Worm (Caenorhabditis elegans): Measurements from ENCODE around the gene ltd-1.

Gene ltd-1

ce11 chrII:8129495-8130010, 37.0 kb upstream of the ltd-1 start, which contains the start of gene ulp-4:
TSS of gene ulp-4 (plus strand) at chrII:8129960.
- TF ChIP-seq ceh-36 (tag; optimal IDR thresholded peaks at IDR 0.05) (no peak), tbx-37 (GFP tag; conservative IDR thresholded peaks at IDR 0.05) (no peak), flt-1 (GFP tag; IDR thresholded peaks at IDR 0.05) (no peak), hmg-4 (GFP tag; optimal IDR thresholded peaks at IDR 0.05) (no peak), hnd-1 (tag; optimal IDR thresholded peaks at IDR 0.05) (no peak), ama-1 (optimal IDR thresholded peaks at IDR 0.05) (no peak), B0310.2 (tag; optimal IDR thresholded peaks at IDR 0.05) (no peak), scrt-1 (GFP tag; IDR thresholded peaks at IDR 0.05) (no peak), pes-1 (GFP tag; IDR thresholded peaks at IDR 0.05) (no peak)

ce11 chrII:8129040-8129387, 36.5 kb upstream of the ltd-1 start:
- peak; percentile 13 for TF ChIP-seq hmg-4 (GFP tag; optimal IDR thresholded peaks at IDR 0.05)
- no peak for TF ChIP-seq scrt-1 (GFP tag; IDR thresholded peaks at IDR 0.05)

ce11 chrII:8128273-8129039, 35.9 kb upstream of the ltd-1 start:
- TF ChIP-seq F13C5.2 (tag; optimal IDR thresholded peaks at IDR 0.05): peak; percentile 64
- peak; percentile 50; the same call in 1 of the 2 replicates for TF ChIP-seq tbx-37 (GFP tag; conservative IDR thresholded peaks at IDR 0.05)
- no peak for TF ChIP-seq B0310.2 (tag; optimal IDR thresholded peaks at IDR 0.05)
- no peak for TF ChIP-seq tbx-11 (GFP tag; IDR thresholded peaks at IDR 0.05)
- peak; percentile 35 for TF ChIP-seq ets-7 (tag; optimal IDR thresholded peaks at IDR 0.05)
- peak; percentile 64; the same call in 1 of the 2 replicates for TF ChIP-seq scrt-1 (GFP tag; IDR thresholded peaks at IDR 0.05)
- no peak for TF ChIP-seq tra-4 (tag; optimal IDR thresholded peaks at IDR 0.05)
- TF ChIP-seq sea-1 (GFP tag; conservative IDR thresholded peaks at IDR 0.05): 0 out of 2 replicates have a peak, but pooled peaks have one; percentile 32
- peak; percentile 76 for TF ChIP-seq aly-1 (tag; optimal IDR thresholded peaks at IDR 0.05)
- TF ChIP-seq ceh-13 (GFP tag; optimal IDR thresholded peaks at IDR 0.05): no peak
- TF ChIP-seq pes-1 (GFP tag; IDR thresholded peaks at IDR 0.05): peak; percentile 38; the same call in 1 of the 2 replicates
- no peak for TF ChIP-seq hnd-1 (tag; optimal IDR thresholded peaks at IDR 0.05)
- 0 out of 2 replicates have a peak, but pooled peaks have one; percentile 43 for TF ChIP-seq flt-1 (GFP tag; IDR thresholded peaks at IDR 0.05)
- TF ChIP-seq hmg-4 (GFP tag; optimal IDR thresholded peaks at IDR 0.05): peak; percentile 91
- TF ChIP-seq ama-1 (optimal IDR thresholded peaks at IDR 0.05): no peak
- no peak for TF ChIP-seq ceh-36 (tag; optimal IDR thresholded peaks at IDR 0.05)
- TF ChIP-seq hmbx-1 (tag; optimal IDR thresholded peaks at IDR 0.05): no peak

- no peak for TF ChIP-seq tbx-37 (GFP tag; conservative IDR thresholded peaks at IDR 0.05)
Measured at ce11 chrII:8127794-8128193, 35.2 kb upstream of the ltd-1 start.

ce11 chrII:8127290-8127689, 34.7 kb upstream of the ltd-1 start:
- no peak for TF ChIP-seq scrt-1 (GFP tag; IDR thresholded peaks at IDR 0.05)
- no peak for TF ChIP-seq B0310.2 (tag; optimal IDR thresholded peaks at IDR 0.05)
- TF ChIP-seq aly-1 (tag; optimal IDR thresholded peaks at IDR 0.05): no peak
- no peak for TF ChIP-seq ama-1 (optimal IDR thresholded peaks at IDR 0.05)
- TF ChIP-seq F13C5.2 (tag; optimal IDR thresholded peaks at IDR 0.05): no peak
- no peak for TF ChIP-seq ceh-36 (tag; optimal IDR thresholded peaks at IDR 0.05)
- no peak for TF ChIP-seq tbx-11 (GFP tag; IDR thresholded peaks at IDR 0.05)
- TF ChIP-seq sea-1 (GFP tag; conservative IDR thresholded peaks at IDR 0.05): no peak
- TF ChIP-seq ceh-13 (GFP tag; optimal IDR thresholded peaks at IDR 0.05): no peak
- TF ChIP-seq tbx-37 (GFP tag; conservative IDR thresholded peaks at IDR 0.05): no peak
- no peak for TF ChIP-seq flt-1 (GFP tag; IDR thresholded peaks at IDR 0.05)
- TF ChIP-seq hnd-1 (tag; optimal IDR thresholded peaks at IDR 0.05): no peak
- no peak for TF ChIP-seq tra-4 (tag; optimal IDR thresholded peaks at IDR 0.05)
- TF ChIP-seq hmg-4 (GFP tag; optimal IDR thresholded peaks at IDR 0.05): no peak
- no peak for TF ChIP-seq hmbx-1 (tag; optimal IDR thresholded peaks at IDR 0.05)
- no peak for TF ChIP-seq pes-1 (GFP tag; IDR thresholded peaks at IDR 0.05)
- no peak for TF ChIP-seq ets-7 (tag; optimal IDR thresholded peaks at IDR 0.05)

- TF ChIP-seq pes-1 (GFP tag; IDR thresholded peaks at IDR 0.05) (no peak), flt-1 (GFP tag; IDR thresholded peaks at IDR 0.05) (no peak), B0310.2 (tag; optimal IDR thresholded peaks at IDR 0.05) (no peak), F13C5.2 (tag; optimal IDR thresholded peaks at IDR 0.05) (no peak), hmg-4 (GFP tag; optimal IDR thresholded peaks at IDR 0.05) (no peak), tra-4 (tag; optimal IDR thresholded peaks at IDR 0.05) (no peak), ama-1 (optimal IDR thresholded peaks at IDR 0.05) (no peak), hnd-1 (tag; optimal IDR thresholded peaks at IDR 0.05) (no peak), sea-1 (GFP tag; conservative IDR thresholded peaks at IDR 0.05) (no peak)
Measured at ce11 chrII:8126617-8127016, 34.1 kb upstream of the ltd-1 start.

- TF ChIP-seq hnd-1 (tag; optimal IDR thresholded peaks at IDR 0.05): no peak
- TF ChIP-seq hmbx-1 (tag; optimal IDR thresholded peaks at IDR 0.05): no peak
- TF ChIP-seq pes-1 (GFP tag; IDR thresholded peaks at IDR 0.05): peak; percentile 41; the same call in 1 of the 2 replicates
- peak; percentile 21 for TF ChIP-seq hmg-4 (GFP tag; optimal IDR thresholded peaks at IDR 0.05)
Measured at ce11 chrII:8126132-8126531, 33.6 kb upstream of the ltd-1 start.

- no peak for TF ChIP-seq tbx-37 (GFP tag; conservative IDR thresholded peaks at IDR 0.05)
- TF ChIP-seq tra-4 (tag; optimal IDR thresholded peaks at IDR 0.05): no peak
- no peak for TF ChIP-seq B0310.2 (tag; optimal IDR thresholded peaks at IDR 0.05)
- no peak for TF ChIP-seq ets-7 (tag; optimal IDR thresholded peaks at IDR 0.05)
- TF ChIP-seq ama-1 (optimal IDR thresholded peaks at IDR 0.05): no peak
- no peak for TF ChIP-seq hmbx-1 (tag; optimal IDR thresholded peaks at IDR 0.05)
- TF ChIP-seq aly-1 (tag; optimal IDR thresholded peaks at IDR 0.05): no peak
- no peak for TF ChIP-seq hnd-1 (tag; optimal IDR thresholded peaks at IDR 0.05)
- TF ChIP-seq ceh-13 (GFP tag; optimal IDR thresholded peaks at IDR 0.05): no peak
- TF ChIP-seq F13C5.2 (tag; optimal IDR thresholded peaks at IDR 0.05): no peak
- no peak for TF ChIP-seq ceh-36 (tag; optimal IDR thresholded peaks at IDR 0.05)
- TF ChIP-seq flt-1 (GFP tag; IDR thresholded peaks at IDR 0.05): no peak
- no peak for TF ChIP-seq scrt-1 (GFP tag; IDR thresholded peaks at IDR 0.05)
- TF ChIP-seq sea-1 (GFP tag; conservative IDR thresholded peaks at IDR 0.05): no peak
- no peak for TF ChIP-seq hmg-4 (GFP tag; optimal IDR thresholded peaks at IDR 0.05)
- TF ChIP-seq tbx-11 (GFP tag; IDR thresholded peaks at IDR 0.05): no peak
- no peak for TF ChIP-seq pes-1 (GFP tag; IDR thresholded peaks at IDR 0.05)
Measured at ce11 chrII:8125439-8125838, 32.9 kb upstream of the ltd-1 start.
